Fruit fly (Drosophila melanogaster) whole organism, pupa: Measurements from ENCODE around the gene Gsc.

Source experiments
- CG13204 ChIP-seq: fragments of 200-800 bp; sonication (Bioruptor generic); optimal IDR thresholded peaks from 2 replicates; lab custom pipeline; 2018; ENCODE audit warnings: missing biosample characterization, mild to moderate bottlenecking, missing genetic modification characterization, moderate library complexity
- CG9948 ChIP-seq: fragments of 200-800 bp; sonication (Bioruptor generic); optimal IDR thresholded peaks from 2 replicates; lab custom pipeline; 2018; ENCODE audit warnings: missing biosample characterization, mild to moderate bottlenecking, missing genetic modification characterization, moderate library complexity
- D1 ChIP-seq: fragments of 200-800 bp; sonication (Bioruptor generic); optimal IDR thresholded peaks from 2 replicates; lab custom pipeline; 2018; ENCODE audit warnings: missing biosample characterization, mild to moderate bottlenecking, missing genetic modification characterization, moderate library complexity
- Ets98B ChIP-seq: fragments of 200-800 bp; sonication (Bioruptor generic); IDR thresholded peaks from 2 replicates; pipeline ENCODE4 v1.3.6; 2022; ENCODE audit warnings: missing biosample characterization, missing genetic modification characterization
- Pif1B ChIP-seq: fragments of 200-800 bp; sonication (Bioruptor generic); optimal IDR thresholded peaks from 3 replicates; lab custom pipeline; 2016; ENCODE audit warnings: missing biosample characterization, missing genetic modification characterization
- gl ChIP-seq: fragments of 200-800 bp; sonication (Bioruptor generic); optimal IDR thresholded peaks from 2 replicates; lab custom pipeline; 2018; ENCODE audit warnings: missing biosample characterization, mild to moderate bottlenecking, missing genetic modification characterization
- rn ChIP-seq: fragments of 200-800 bp; sonication (Bioruptor generic); IDR thresholded peaks from 2 replicates; pipeline ENCODE4 v1.3.6; 2022; ENCODE audit warnings: missing biosample characterization, missing genetic modification characterization

DNA sequence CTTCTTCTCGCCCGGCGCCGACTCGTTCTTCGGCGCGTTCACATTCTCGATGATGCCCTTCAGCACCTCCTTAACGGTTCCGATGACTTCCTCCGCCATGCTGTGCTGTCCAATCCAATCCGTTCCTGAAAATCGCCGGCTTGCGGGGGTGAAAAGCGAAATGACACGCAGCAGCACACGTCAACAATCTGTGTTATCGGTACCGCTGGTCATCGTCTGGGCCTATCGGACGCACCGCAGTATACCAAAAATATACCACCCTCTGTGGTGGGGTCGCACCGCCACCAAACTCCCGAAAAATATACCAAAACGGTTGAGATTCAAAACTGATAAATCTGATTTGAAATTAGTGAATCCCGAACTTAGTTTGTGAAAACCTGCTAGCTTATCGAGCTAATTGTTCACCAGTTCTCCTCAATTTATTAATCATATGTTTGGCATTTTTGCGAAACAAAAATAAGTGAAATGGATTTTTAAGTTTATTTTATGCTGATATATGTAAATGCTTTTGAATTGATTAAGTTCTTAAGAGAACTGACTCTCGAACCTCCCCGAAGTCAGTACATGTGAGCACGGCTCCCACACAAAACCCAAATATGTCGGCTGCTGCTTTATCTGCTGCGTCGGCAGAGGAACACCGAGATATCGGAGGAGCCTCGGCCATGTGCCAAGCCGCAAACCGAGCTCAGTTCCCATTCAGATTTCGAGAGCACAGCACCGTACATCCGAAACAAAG lies 49.9 kb downstream of the Gsc start, which contains the start of the genes Spp and nAChRbeta3:
- TF ChIP-seq D1 (tag; lab: Kevin White, UChicago) (no peak), rn (no peak), Pif1B (no peak), gl (tag; lab: Kevin White, UChicago) (no peak), CG9948 (tag; lab: Kevin White, UChicago) (no peak), Ets98B (GFP tag; lab: Robert Waterston, UW) (peak; percentile 17; the same call in 1 of the 2 replicates), CG13204 (GFP tag; lab: Kevin White, UChicago) (no peak)
